Fruit fly (Drosophila melanogaster): ENCODE results near the gene BBIP1.

Gene BBIP1

dm6 chr3R:9408069-9408468, 3.9 kb downstream of the BBIP1 start, which contains the start of gene CG44261:
Gene CG44261 (minus strand): TSS chr3R:9408169.
- TF ChIP-seq h (optimal IDR thresholded peaks at IDR 0.05), result no peak
- TF ChIP-seq Sin3A (optimal IDR thresholded peaks at IDR 0.05), result no peak
- TF ChIP-seq Myc (optimal IDR thresholded peaks at IDR 0.05), result no peak
- TF ChIP-seq ttk (optimal IDR thresholded peaks at IDR 0.05), result no peak

- no peak for TF ChIP-seq insv (optimal IDR thresholded peaks at IDR 0.05)
- TF ChIP-seq h (optimal IDR thresholded peaks at IDR 0.05), result no peak
- no peak for TF ChIP-seq Myc (optimal IDR thresholded peaks at IDR 0.05)
- no peak for TF ChIP-seq ttk (optimal IDR thresholded peaks at IDR 0.05)
- no peak for TF ChIP-seq Sin3A (optimal IDR thresholded peaks at IDR 0.05)
- no peak for TF ChIP-seq psq (optimal IDR thresholded peaks at IDR 0.05)
Observed at dm6 chr3R:9410182-9410581, 6.0 kb downstream of the BBIP1 start, which contains the start of gene betaTub85D. Gene betaTub85D (minus strand): TSS chr3R:9410282.

dm6 chr3R:9411928-9412640, 7.9 kb downstream of the BBIP1 start, which contains the start of the genes Task7 and alpha-Man-IIa:
Gene Task7 (minus strand): TSS chr3R:9412293.
Gene alpha-Man-IIa (plus strand): TSS chr3R:9412548.
- no peak for TF ChIP-seq Myc (optimal IDR thresholded peaks at IDR 0.05)
- TF ChIP-seq h (optimal IDR thresholded peaks at IDR 0.05), result no peak
- no peak for TF ChIP-seq Sin3A (optimal IDR thresholded peaks at IDR 0.05)
- TF ChIP-seq insv (optimal IDR thresholded peaks at IDR 0.05), result no peak
- TF ChIP-seq ttk (optimal IDR thresholded peaks at IDR 0.05), result no peak
- no peak for TF ChIP-seq psq (optimal IDR thresholded peaks at IDR 0.05)

dm6 chr3R:9416951-9417350, 12.8 kb downstream of the BBIP1 start:
- no peak for TF ChIP-seq psq (optimal IDR thresholded peaks at IDR 0.05)
- no peak for TF ChIP-seq h (optimal IDR thresholded peaks at IDR 0.05)
- no peak for TF ChIP-seq Sin3A (optimal IDR thresholded peaks at IDR 0.05)
- no peak for TF ChIP-seq ttk (optimal IDR thresholded peaks at IDR 0.05)
- no peak for TF ChIP-seq Myc (optimal IDR thresholded peaks at IDR 0.05)
- TF ChIP-seq insv (optimal IDR thresholded peaks at IDR 0.05), result no peak

- no peak for TF ChIP-seq psq (optimal IDR thresholded peaks at IDR 0.05)
- no peak for TF ChIP-seq Sin3A (optimal IDR thresholded peaks at IDR 0.05)
- no peak for TF ChIP-seq insv (optimal IDR thresholded peaks at IDR 0.05)
- TF ChIP-seq h (optimal IDR thresholded peaks at IDR 0.05), result no peak
- no peak for TF ChIP-seq Myc (optimal IDR thresholded peaks at IDR 0.05)
- no peak for TF ChIP-seq ttk (optimal IDR thresholded peaks at IDR 0.05)
Observed at dm6 chr3R:9417577-9418334, 13.6 kb downstream of the BBIP1 start, which contains the start of gene ps. Gene ps (plus strand): TSS chr3R:9417940.

- TF ChIP-seq Sin3A (optimal IDR thresholded peaks at IDR 0.05) (no peak), ttk (optimal IDR thresholded peaks at IDR 0.05) (no peak), psq (optimal IDR thresholded peaks at IDR 0.05) (no peak), h (optimal IDR thresholded peaks at IDR 0.05) (no peak), insv (optimal IDR thresholded peaks at IDR 0.05) (no peak)
Observed at dm6 chr3R:9418373-9419299, 14.5 kb downstream of the BBIP1 start.

dm6 chr3R:9419300-9419652, 15.1 kb downstream of the BBIP1 start:
- TF ChIP-seq Sin3A (optimal IDR thresholded peaks at IDR 0.05), result no peak
- no peak for TF ChIP-seq psq (optimal IDR thresholded peaks at IDR 0.05)
- no peak for TF ChIP-seq ttk (optimal IDR thresholded peaks at IDR 0.05)
- no peak for TF ChIP-seq Myc (optimal IDR thresholded peaks at IDR 0.05)
- TF ChIP-seq h (optimal IDR thresholded peaks at IDR 0.05), result no peak
- TF ChIP-seq insv (optimal IDR thresholded peaks at IDR 0.05), result no peak

- TF ChIP-seq Myc (optimal IDR thresholded peaks at IDR 0.05) (no peak), psq (optimal IDR thresholded peaks at IDR 0.05) (no peak), h (optimal IDR thresholded peaks at IDR 0.05) (no peak), Sin3A (optimal IDR thresholded peaks at IDR 0.05) (no peak), ttk (optimal IDR thresholded peaks at IDR 0.05) (no peak), insv (optimal IDR thresholded peaks at IDR 0.05) (no peak)
Observed at dm6 chr3R:9420439-9421234, 16.5 kb downstream of the BBIP1 start.

- TF ChIP-seq Sin3A (optimal IDR thresholded peaks at IDR 0.05), result no peak
- TF ChIP-seq insv (optimal IDR thresholded peaks at IDR 0.05), result no peak
- TF ChIP-seq psq (optimal IDR thresholded peaks at IDR 0.05), result no peak
- TF ChIP-seq Myc (optimal IDR thresholded peaks at IDR 0.05), result no peak
- TF ChIP-seq h (optimal IDR thresholded peaks at IDR 0.05), result no peak
- TF ChIP-seq ttk (optimal IDR thresholded peaks at IDR 0.05), result no peak
Observed at dm6 chr3R:9422338-9422737, 18.2 kb downstream of the BBIP1 start.

- TF ChIP-seq psq (optimal IDR thresholded peaks at IDR 0.05) (no peak), h (optimal IDR thresholded peaks at IDR 0.05) (no peak), Sin3A (optimal IDR thresholded peaks at IDR 0.05) (no peak)
Observed at dm6 chr3R:9424061-9424665, 20.0 kb downstream of the BBIP1 start.

dm6 chr3R:9427328-9427727, 23.1 kb downstream of the BBIP1 start:
- TF ChIP-seq Sin3A (optimal IDR thresholded peaks at IDR 0.05) (no peak), h (optimal IDR thresholded peaks at IDR 0.05) (no peak), ttk (optimal IDR thresholded peaks at IDR 0.05) (no peak), psq (optimal IDR thresholded peaks at IDR 0.05) (no peak), Myc (optimal IDR thresholded peaks at IDR 0.05) (no peak), insv (optimal IDR thresholded peaks at IDR 0.05) (no peak)

Data from Kc167 (cell line).